Fruit fly (Drosophila melanogaster) whole organism, embryonic: ENCODE data around the gene CG43999.

Source experiments
- Atf6 ChIP-seq: fragments of 200-800 bp; sonication (Bioruptor generic); IDR thresholded peaks from 2 replicates; pipeline ENCODE4 v1.3.6; 2022; ENCODE audit warnings: missing biosample characterization, missing genetic modification characterization
- Blimp-1 ChIP-seq: fragments of 200-800 bp; sonication (Bioruptor generic); optimal IDR thresholded peaks from 3 replicates; lab custom pipeline; 2018; ENCODE audit warnings: missing biosample characterization, missing genetic modification characterization, mild to moderate bottlenecking, moderate library complexity, missing genetic modification reagents
- CG10274 ChIP-seq: fragments of 200-800 bp; sonication (Bioruptor generic); optimal IDR thresholded peaks from 3 replicates; lab custom pipeline; 2017; ENCODE audit warnings: missing biosample characterization, mild to moderate bottlenecking, missing genetic modification characterization
- CG10654 ChIP-seq: fragments of 200-800 bp; sonication (Bioruptor generic); optimal IDR thresholded peaks from 2 replicates; lab custom pipeline; 2016; ENCODE audit warnings: missing biosample characterization, missing genetic modification characterization
- CG10959 ChIP-seq: fragments of 200-800 bp; sonication (Bioruptor generic); IDR thresholded peaks from 2 replicates; pipeline ENCODE4 v1.3.6; 2022; ENCODE audit warnings: missing biosample characterization, missing genetic modification characterization
- CG11398 ChIP-seq: fragments of 200-800 bp; sonication (Bioruptor generic); optimal IDR thresholded peaks from 2 replicates; lab custom pipeline; 2016; ENCODE audit warnings: missing biosample characterization, missing genetic modification characterization
- CG18599 ChIP-seq: fragments of 200-800 bp; sonication (Bioruptor generic); optimal IDR thresholded peaks from 3 replicates; lab custom pipeline; 2017; ENCODE audit warnings: missing biosample characterization, missing genetic modification characterization, mild to moderate bottlenecking, moderate library complexity, missing genetic modification reagents
- CG2120 ChIP-seq: fragments of 200-800 bp; sonication (Bioruptor generic); optimal IDR thresholded peaks from 3 replicates; lab custom pipeline; 2016; ENCODE audit warnings: missing biosample characterization, missing genetic modification characterization
- CG3065 ChIP-seq: fragments of 200-800 bp; sonication (Bioruptor generic); optimal IDR thresholded peaks from 2 replicates; lab custom pipeline; 2016; ENCODE audit warnings: missing biosample characterization, missing genetic modification characterization
- CG3163 ChIP-seq: fragments of 200-800 bp; sonication (Bioruptor generic); optimal IDR thresholded peaks from 3 replicates; lab custom pipeline; 2016; ENCODE audit warnings: missing biosample characterization, missing genetic modification characterization
- CG4282 ChIP-seq: fragments of 200-800 bp; sonication (Bioruptor generic); optimal IDR thresholded peaks from 2 replicates; lab custom pipeline; 2016; ENCODE audit warnings: missing biosample characterization, missing genetic modification characterization
- CG4360 ChIP-seq: fragments of 200-800 bp; sonication (Bioruptor generic); IDR thresholded peaks from 2 replicates; pipeline ENCODE4 v1.3.6; 2022; ENCODE audit warnings: missing biosample characterization, missing genetic modification characterization
- CG4854 ChIP-seq: fragments of 200-800 bp; sonication (Bioruptor generic); optimal IDR thresholded peaks from 2 replicates; lab custom pipeline; 2016; ENCODE audit warnings: missing biosample characterization, missing genetic modification characterization, inconsistent platforms
- CG7786 ChIP-seq: fragments of 200-800 bp; sonication (Bioruptor generic); optimal IDR thresholded peaks from 2 replicates; lab custom pipeline; 2016; ENCODE audit warnings: missing biosample characterization, missing genetic modification characterization
- CG7987 ChIP-seq: fragments of 200-800 bp; sonication (Bioruptor generic); optimal IDR thresholded peaks from 2 replicates; lab custom pipeline; 2018; ENCODE audit warnings: missing biosample characterization, mild to moderate bottlenecking, missing genetic modification characterization, moderate library complexity
- CG8359 ChIP-seq: fragments of 200-800 bp; sonication (Bioruptor generic); optimal IDR thresholded peaks from 2 replicates; lab custom pipeline; 2017; ENCODE audit warnings: missing biosample characterization, mild to moderate bottlenecking, missing genetic modification characterization, borderline replicate concordance
- CG8478 ChIP-seq: fragments of >200 bp; optimal IDR thresholded peaks from 2 replicates; lab custom pipeline; 2018
- CG9215 ChIP-seq: fragments of 200-800 bp; sonication (Bioruptor generic); IDR thresholded peaks from 2 replicates; pipeline ENCODE4 v1.3.6; 2022; ENCODE audit warnings: missing biosample characterization, missing genetic modification characterization
- CG9437 ChIP-seq: fragments of 200-800 bp; sonication (Bioruptor generic); optimal IDR thresholded peaks from 2 replicates; lab custom pipeline; 2018; ENCODE audit warnings: missing biosample characterization, mild to moderate bottlenecking, missing genetic modification characterization
- CkIIα-i1 ChIP-seq: fragments of 200-800 bp; sonication (Bioruptor generic); IDR thresholded peaks from 2 replicates; pipeline ENCODE4 v1.3.6; 2022; ENCODE audit warnings: missing biosample characterization, missing genetic modification characterization
- D ChIP-seq, 2 experiments: fragments of 200-800 bp in 1 of 2; fragments of >200 bp in 1 of 2; sonication (Bioruptor generic) in 1 of 2; optimal IDR thresholded peaks; 2 replicates in 1 of 2; 3 replicates in 1 of 2; lab custom pipeline; 2017; ENCODE audit warnings: mild to moderate bottlenecking in 1 of 2, missing biosample characterization in 1 of 2, missing genetic modification characterization in 1 of 2, missing genetic modification reagents in 1 of 2
- Gug ChIP-seq: fragments of 200-800 bp; sonication (Bioruptor generic); IDR thresholded peaks from 4 replicates; pipeline ENCODE4 v1.3.6; 2022; ENCODE audit warnings: missing biosample characterization, missing genetic modification characterization
- H15 ChIP-seq: fragments of 200-800 bp; sonication (Bioruptor generic); IDR thresholded peaks from 3 replicates; pipeline ENCODE4 v1.3.6; 2022; ENCODE audit warnings: missing biosample characterization, missing genetic modification characterization
- Hr51 ChIP-seq, 2 experiments: fragments of 200-800 bp; sonication (Bioruptor generic); optimal IDR thresholded peaks; 2 replicates in 1 of 2; 3 replicates in 1 of 2; lab custom pipeline; 2016 to 2018; ENCODE audit warnings: missing biosample characterization in 2 of 2, missing genetic modification characterization in 2 of 2, mild to moderate bottlenecking in 1 of 2, moderate library complexity in 1 of 2
- Lpt ChIP-seq: fragments of >200 bp; optimal IDR thresholded peaks from 2 replicates; lab custom pipeline; 2018; ENCODE audit warnings: missing biosample characterization, missing genetic modification characterization
- NK7.1 ChIP-seq: fragments of 200-800 bp; sonication (Bioruptor generic); optimal IDR thresholded peaks from 3 replicates; lab custom pipeline; 2016; ENCODE audit warnings: missing biosample characterization, missing genetic modification characterization
- Opbp ChIP-seq: fragments of 200-800 bp; sonication (Bioruptor generic); IDR thresholded peaks from 3 replicates; pipeline ENCODE4 v1.3.6; 2022; ENCODE audit warnings: missing biosample characterization, missing genetic modification characterization; ENCODE audit not compliant: partially characterized antibody
- Pdp1 ChIP-seq, 2 experiments: fragments of 200-800 bp; sonication (Bioruptor generic); optimal IDR thresholded peaks; 3 replicates each; lab custom pipeline; 2016; ENCODE audit warnings: missing biosample characterization in 2 of 2, missing genetic modification characterization in 2 of 2, mild to moderate bottlenecking in 1 of 2, moderate library complexity in 1 of 2
- Ptx1 ChIP-seq: fragments of 200-800 bp; sonication (Bioruptor generic); IDR thresholded peaks from 2 replicates; pipeline ENCODE4 v1.3.6; 2022; ENCODE audit warnings: missing biosample characterization, missing genetic modification characterization
- Ssrp ChIP-seq: fragments of 200-800 bp; sonication (Bioruptor generic); optimal IDR thresholded peaks from 2 replicates; lab custom pipeline; 2018; ENCODE audit warnings: missing biosample characterization, mild to moderate bottlenecking, missing genetic modification characterization, moderate library complexity
- ab ChIP-seq: fragments of 200-800 bp; sonication (Bioruptor generic); optimal IDR thresholded peaks from 2 replicates; lab custom pipeline; 2016; ENCODE audit warnings: missing biosample characterization, missing genetic modification characterization
- abd-A ChIP-seq: fragments of 200-800 bp; sonication (Bioruptor generic); optimal IDR thresholded peaks from 3 replicates; lab custom pipeline; 2019; ENCODE audit warnings: missing biosample characterization, mild to moderate bottlenecking, missing genetic modification characterization, moderate library complexity
- bbx ChIP-seq: fragments of 200-800 bp; sonication (Bioruptor generic); IDR thresholded peaks from 2 replicates; pipeline ENCODE4 v1.3.6; 2022; ENCODE audit warnings: missing biosample characterization, missing genetic modification characterization; ENCODE audit not compliant: partially characterized antibody
- corto ChIP-seq: fragments of 200-800 bp; sonication (Bioruptor generic); optimal IDR thresholded peaks from 2 replicates; lab custom pipeline; 2016; ENCODE audit warnings: missing biosample characterization, mild to moderate bottlenecking, missing genetic modification characterization, moderate library complexity
- crol ChIP-seq: fragments of 200-800 bp; sonication (Bioruptor generic); IDR thresholded peaks from 2 replicates; pipeline ENCODE4 v1.3.6; 2022; ENCODE audit warnings: missing biosample characterization, missing genetic modification characterization
- ewg ChIP-seq: fragments of 200-800 bp; sonication (Bioruptor generic); optimal IDR thresholded peaks from 3 replicates; lab custom pipeline; 2017; ENCODE audit warnings: mild to moderate bottlenecking, missing biosample characterization, missing genetic modification reagents, missing genetic modification characterization
- fu2 ChIP-seq: fragments of 200-800 bp; sonication (Bioruptor generic); optimal IDR thresholded peaks from 2 replicates; lab custom pipeline; 2016; ENCODE audit warnings: missing biosample characterization, missing genetic modification characterization
- gcm2 ChIP-seq: fragments of 200-800 bp; sonication (Bioruptor generic); optimal IDR thresholded peaks from 2 replicates; lab custom pipeline; 2016; ENCODE audit warnings: missing biosample characterization, missing genetic modification characterization
- hkb ChIP-seq, 2 experiments: fragments of 200-800 bp in 1 of 2; fragments of >200 bp in 1 of 2; sonication (Bioruptor generic) in 1 of 2; IDR thresholded peaks in 1 of 2; optimal IDR thresholded peaks in 1 of 2; 2 replicates each; pipeline versions ENCODE4 v1.3.6 to Lab custom; 2017 to 2022; ENCODE audit warnings: missing biosample characterization in 1 of 2, missing genetic modification characterization in 1 of 2
- hth ChIP-seq: fragments of >200 bp; optimal IDR thresholded peaks from 2 replicates; lab custom pipeline; 2017; ENCODE audit warnings: inconsistent platforms
- lmd ChIP-seq: fragments of 200-800 bp; sonication (Bioruptor generic); IDR thresholded peaks from 2 replicates; pipeline ENCODE4 v1.3.6; 2022; ENCODE audit warnings: missing biosample characterization, missing genetic modification characterization
- nau ChIP-seq: fragments of 200-800 bp; sonication (Bioruptor generic); optimal IDR thresholded peaks from 3 replicates; lab custom pipeline; 2017; ENCODE audit warnings: missing biosample characterization, mild to moderate bottlenecking, missing genetic modification characterization, missing genetic modification reagents
- pb ChIP-seq: fragments of 200-800 bp; sonication (Bioruptor generic); optimal IDR thresholded peaks from 3 replicates; lab custom pipeline; 2016; ENCODE audit warnings: missing biosample characterization, missing genetic modification characterization
- schlank ChIP-seq: fragments of 200-800 bp; sonication (Bioruptor generic); optimal IDR thresholded peaks from 2 replicates; lab custom pipeline; 2018; ENCODE audit warnings: missing biosample characterization, mild to moderate bottlenecking, missing genetic modification characterization
- scrt ChIP-seq: fragments of 200-800 bp; sonication (Bioruptor generic); optimal IDR thresholded peaks from 2 replicates; lab custom pipeline; 2018; ENCODE audit warnings: missing biosample characterization, mild to moderate bottlenecking, missing genetic modification characterization, moderate library complexity
- stc ChIP-seq: fragments of 200-800 bp; sonication (Bioruptor generic); IDR thresholded peaks from 2 replicates; pipeline ENCODE4 v1.3.6; 2022; ENCODE audit warnings: missing biosample characterization, missing genetic modification characterization
- wek ChIP-seq: fragments of 200-800 bp; sonication (Bioruptor generic); optimal IDR thresholded peaks from 3 replicates; lab custom pipeline; 2018; ENCODE audit warnings: missing biosample characterization, mild to moderate bottlenecking, missing genetic modification characterization, moderate library complexity
- wor ChIP-seq: fragments of 200-800 bp; sonication (Bioruptor generic); IDR thresholded peaks from 2 replicates; pipeline ENCODE4 v1.3.6; 2022; ENCODE audit warnings: missing biosample characterization, missing genetic modification characterization

Gene CG43999

dm6 chr3R:23886270-23887095, 42.3 kb downstream of the CG43999 start (continued):
- no peak for TF ChIP-seq CG4282 (GFP tag; lab: Kevin White, UChicago)
- TF ChIP-seq gcm2 = peak; percentile 76
- peak; percentile 67 to 79 for TF ChIP-seq Pdp1 (GFP tag; optimal IDR thresholded peaks at IDR 0.05; lab: Kevin White, UChicago)
- TF ChIP-seq CG11398 (GFP tag; lab: Kevin White, UChicago) = peak; percentile 56
- no peak for TF ChIP-seq CG8478 (lab: Kevin White, UChicago)
- peak; percentile 64 for TF ChIP-seq CG3065 (GFP tag; lab: Kevin White, UChicago)
- TF ChIP-seq CG8359 (GFP tag; lab: Kevin White, UChicago) = peak; percentile 82
- TF ChIP-seq CG18599 = peak; percentile 73
- TF ChIP-seq schlank (tag; lab: Kevin White, UChicago) = no peak
- peak; percentile 55 for TF ChIP-seq wek
- TF ChIP-seq D (optimal IDR thresholded peaks at IDR 0.05; lab: Kevin White, UChicago) = no peak
- TF ChIP-seq D (GFP tag; optimal IDR thresholded peaks at IDR 0.05; lab: Kevin White, UChicago) = peak; percentile 93
- peak; percentile 74; the same call in 2 of the 3 replicates for TF ChIP-seq H15 (GFP tag; lab: Robert Waterston, UW)
- peak; percentile 51 for TF ChIP-seq CG2120 (GFP tag; lab: Kevin White, UChicago)
- no peak for TF ChIP-seq hth (lab: Kevin White, UChicago)
- TF ChIP-seq CG3163 (GFP tag; lab: Kevin White, UChicago) = peak; percentile 5
- no peak for TF ChIP-seq hkb (optimal IDR thresholded peaks at IDR 0.05; lab: Kevin White, UChicago)
- peak; percentile 87 for TF ChIP-seq hkb (GFP tag; IDR thresholded peaks at IDR 0.05; lab: Robert Waterston, UW)
- TF ChIP-seq pb (GFP tag; lab: Kevin White, UChicago) = peak; percentile 41
- no peak for TF ChIP-seq Opbp (GFP tag; lab: Robert Waterston, UW)
- TF ChIP-seq abd-A (tag; lab: Kevin White, UChicago) = no peak
- peak; percentile 40 for TF ChIP-seq NK7.1
- peak; percentile 81 for TF ChIP-seq lmd
- peak; percentile 71 for TF ChIP-seq CG10654 (GFP tag; lab: Kevin White, UChicago)
- peak; percentile 57 for TF ChIP-seq CG4854
- TF ChIP-seq CG10959 (GFP tag; lab: Robert Waterston, UW) = peak; percentile 85
- TF ChIP-seq Lpt (GFP tag; lab: Kevin White, UChicago) = peak; percentile 30
- peak; percentile 50; the same call in 1 of the 2 replicates for TF ChIP-seq CG9215 (GFP tag; lab: Robert Waterston, UW)
- TF ChIP-seq nau (GFP tag; lab: Kevin White, UChicago) = peak; percentile 62
- peak; percentile 36 for TF ChIP-seq CG10274 (GFP tag; lab: Kevin White, UChicago)
- TF ChIP-seq CG4360 (GFP tag; lab: Robert Waterston, UW) = peak; percentile 100
- no peak; the same call in 1 of the 2 replicates for TF ChIP-seq crol
- peak; percentile 55 for TF ChIP-seq scrt (GFP tag; lab: Kevin White, UChicago)
- peak; percentile 76; the same call in 1 of the 2 replicates for TF ChIP-seq Atf6
- peak; percentile 72 for TF ChIP-seq wor
- TF ChIP-seq Gug = peak; percentile 52; the same call in 3 of the 4 replicates
- TF ChIP-seq CG7987 = peak; percentile 3
- TF ChIP-seq ab (GFP tag; lab: Kevin White, UChicago) = peak; percentile 15
- TF ChIP-seq Ssrp (tag; lab: Kevin White, UChicago) = peak; percentile 91
- peak; percentile 10 for TF ChIP-seq fu2 (GFP tag; lab: Kevin White, UChicago)
- TF ChIP-seq CG9437 (GFP tag; lab: Kevin White, UChicago) = peak; percentile 80
- no peak for TF ChIP-seq CkIIα-i1 (GFP tag; lab: Robert Waterston, UW)
- peak; percentile 61 to 89 for TF ChIP-seq Hr51 (GFP tag; optimal IDR thresholded peaks at IDR 0.05; lab: Kevin White, UChicago)
- peak; percentile 65 for TF ChIP-seq CG7786 (GFP tag; lab: Kevin White, UChicago)
- peak; percentile 92 for TF ChIP-seq Blimp-1
- no peak for TF ChIP-seq bbx
- TF ChIP-seq ewg (GFP tag; lab: Kevin White, UChicago) = peak; percentile 67
- peak; percentile 83 for TF ChIP-seq Ptx1
- peak; percentile 70 for TF ChIP-seq stc (GFP tag; lab: Robert Waterston, UW)
- peak; percentile 97 for TF ChIP-seq corto (GFP tag; lab: Kevin White, UChicago)
